Fruit fly (Drosophila melanogaster): ENCODE measurements around the gene CG7149.
"Not testable (repeated sequence)": the region's sequence is repeated elsewhere in the genome, so short reads cannot be mapped to it uniquely, and the experiment has no call there.

Gene CG7149

DNA sequence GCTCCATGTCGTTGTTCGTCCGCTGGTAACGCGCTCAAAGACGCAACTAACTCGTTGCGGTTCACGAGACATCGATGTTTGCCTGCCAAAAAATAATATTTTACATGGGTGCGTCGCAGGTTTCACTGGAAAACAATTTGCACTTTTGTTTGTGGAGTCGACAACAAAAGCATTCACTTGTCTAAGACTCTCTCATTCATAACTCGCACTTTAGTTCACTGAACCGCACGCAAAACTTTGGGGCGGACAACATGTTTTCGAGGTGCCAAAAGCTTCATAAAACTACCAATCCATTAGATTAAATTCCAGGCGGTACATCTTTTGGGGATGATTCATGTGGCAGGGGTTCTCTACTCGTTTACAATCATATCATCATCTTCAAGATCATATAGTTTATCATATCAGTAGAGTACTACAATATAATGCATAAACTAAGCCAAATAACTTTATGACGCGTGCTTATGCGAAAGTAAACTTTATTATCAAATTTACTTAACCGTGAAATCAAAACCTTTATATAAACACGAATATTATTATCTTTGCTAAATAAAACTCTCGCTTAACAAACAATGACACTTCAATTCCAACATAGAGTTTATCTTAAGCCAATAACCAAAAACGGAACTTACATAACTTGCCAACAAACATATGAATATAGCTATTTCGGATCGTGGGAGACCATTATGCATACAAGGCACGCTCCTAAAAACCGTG, 12.2 kb downstream of the CG7149 start, which contains the start of gene CG7179:
Gene CG7179, minus strand, starts transcription at position 51 of the 714 bp plus-strand sequence.
- TF ChIP-seq CG17801 (GFP tag; optimal IDR thresholded peaks at IDR 0.05; ENCODE audit: partially characterized antibody): no peak

- TF ChIP-seq CG17801 (GFP tag; optimal IDR thresholded peaks at IDR 0.05; ENCODE audit: partially characterized antibody): no peak
These were observed 15.1 kb downstream of the CG7149 start for dm6 chr2L:7775260-7775659.

DNA sequence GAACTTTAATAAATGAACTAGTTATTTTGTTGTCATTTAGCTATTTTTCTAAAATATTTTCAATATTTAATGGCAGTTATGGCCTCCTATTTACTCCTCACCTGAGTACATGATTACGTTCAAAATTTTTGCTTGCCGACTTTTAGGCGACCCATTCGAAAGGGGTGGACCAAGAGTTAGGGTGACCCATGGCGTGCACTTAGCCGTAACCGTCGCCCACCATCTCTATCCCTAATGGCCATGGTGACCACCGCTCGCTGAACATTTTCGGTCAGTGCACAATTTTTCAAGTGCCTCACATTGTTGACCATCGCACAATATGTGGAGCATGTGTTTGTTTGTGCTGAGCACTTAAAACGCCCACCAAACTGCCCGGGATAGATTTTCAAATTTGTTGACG, 18.5 kb downstream of the CG7149 start:
- TF ChIP-seq CG17801 (GFP tag; optimal IDR thresholded peaks at IDR 0.05; ENCODE audit: partially characterized antibody): no peak

DNA sequence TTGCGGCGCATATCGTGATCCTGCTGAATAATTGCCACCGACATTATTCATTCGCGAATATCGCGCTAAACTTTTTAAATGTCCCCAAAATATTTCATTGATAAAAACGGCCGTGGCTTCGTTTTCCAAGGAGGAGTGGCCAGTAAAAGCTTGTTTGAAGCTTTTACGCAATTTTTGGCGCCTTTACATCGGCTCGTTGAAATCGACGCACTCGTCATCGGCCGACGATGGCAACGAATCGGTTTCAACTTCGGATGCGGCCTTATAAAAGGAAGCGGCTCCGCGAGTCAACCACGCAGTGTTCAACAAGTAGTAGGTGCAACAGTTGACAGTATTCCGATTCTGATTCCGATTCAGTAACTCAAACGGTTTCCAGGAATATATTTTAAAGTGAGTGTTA, 23.0 kb downstream of the CG7149 start, which contains the start of gene CG7191:
Gene CG7191, plus strand, starts transcription at position 301 of the 400 bp plus-strand sequence.
- no peak for TF ChIP-seq CG17801 (GFP tag; optimal IDR thresholded peaks at IDR 0.05; ENCODE audit: partially characterized antibody)

dm6 chr2L:7756835-7757234, 33.5 kb downstream of the CG7149 start:
- TF ChIP-seq CG17801 (GFP tag; optimal IDR thresholded peaks at IDR 0.05; ENCODE audit: partially characterized antibody): no peak

DNA sequence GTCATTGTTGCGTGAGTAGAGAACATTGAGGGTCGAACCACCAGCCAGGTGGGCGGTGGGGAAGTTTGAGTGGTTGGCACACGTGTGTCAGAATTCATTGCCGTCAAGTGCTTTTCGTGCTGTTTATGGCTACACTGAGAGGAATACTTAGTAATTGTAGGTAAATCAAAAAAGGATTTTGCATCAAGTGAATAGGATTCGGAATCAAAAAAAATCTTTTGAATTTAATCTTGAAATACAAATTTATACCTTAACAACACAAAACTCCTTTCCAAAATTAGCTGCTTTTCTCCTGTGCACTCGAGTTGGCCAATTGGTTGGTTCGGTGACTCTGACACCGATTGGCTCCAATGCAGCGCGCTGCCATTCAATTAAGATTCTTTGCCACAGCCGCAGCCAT, 35.8 kb downstream of the CG7149 start:
- TF ChIP-seq CG17801 (GFP tag; optimal IDR thresholded peaks at IDR 0.05; ENCODE audit: partially characterized antibody): no peak

- TF ChIP-seq CG17801 (GFP tag; optimal IDR thresholded peaks at IDR 0.05; ENCODE audit: partially characterized antibody): no peak
These were observed 36.5 kb downstream of the CG7149 start, which contains the start of gene CG46025 for dm6 chr2L:7753874-7754273. Gene CG46025 (plus strand): TSS chr2L:7754174.

DNA sequence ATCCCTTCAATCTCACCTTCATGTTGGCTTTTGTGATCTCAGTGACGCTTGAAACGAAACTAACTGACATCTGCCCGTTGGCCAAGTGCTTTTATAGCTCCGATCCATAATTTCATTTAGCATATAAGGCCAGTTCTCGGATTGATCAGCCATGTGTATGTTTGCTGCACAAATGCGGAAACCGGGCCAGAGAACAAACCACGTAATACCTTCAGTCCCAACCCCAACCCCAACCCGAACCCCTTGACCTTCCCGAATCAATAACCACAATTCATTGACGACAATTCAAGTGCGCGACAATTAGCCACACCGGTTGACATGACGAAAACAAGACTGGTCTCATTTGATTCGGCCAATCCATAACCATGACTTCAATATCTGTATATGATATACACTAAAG, 37.3 kb downstream of the CG7149 start, which contains the start of gene CG7203:
Gene CG7203, minus strand, starts transcription at position 101 of the 400 bp plus-strand sequence.
- TF ChIP-seq CG17801 (GFP tag; optimal IDR thresholded peaks at IDR 0.05; ENCODE audit: partially characterized antibody): no peak

dm6 chr2L:7750631-7751161, 39.7 kb downstream of the CG7149 start:
- no peak for TF ChIP-seq CG17801 (GFP tag; optimal IDR thresholded peaks at IDR 0.05; ENCODE audit: partially characterized antibody)

- no peak for TF ChIP-seq CG17801 (GFP tag; optimal IDR thresholded peaks at IDR 0.05; ENCODE audit: partially characterized antibody)
These were observed 43.4 kb downstream of the CG7149 start, which contains the start of gene ATPsynGL for dm6 chr2L:7746975-7747374. Gene ATPsynGL (plus strand): TSS chr2L:7747275.

DNA sequence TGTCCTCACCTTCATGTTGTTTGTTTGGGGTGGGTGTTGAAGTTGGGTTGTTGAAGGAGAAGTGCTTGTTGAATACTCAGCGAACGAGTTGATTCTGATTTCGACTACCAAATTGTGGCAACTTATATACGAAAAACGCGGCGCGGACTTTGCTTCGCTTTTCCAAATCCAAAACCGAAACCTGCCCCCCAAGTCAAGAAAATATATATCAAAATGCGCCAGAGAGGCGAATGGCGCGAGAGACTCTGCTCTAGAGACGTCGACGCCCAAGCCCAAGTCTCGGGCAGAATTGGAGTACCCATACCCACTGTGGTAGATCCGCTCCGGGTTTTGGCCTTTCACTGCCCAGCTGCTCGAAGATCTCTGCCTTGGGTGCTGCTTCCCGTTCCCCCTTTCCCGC, 45.6 kb downstream of the CG7149 start, which contains the start of gene CG7214:
Gene CG7214, minus strand, starts transcription at position 101 of the 400 bp plus-strand sequence.
- TF ChIP-seq CG17801 (GFP tag; optimal IDR thresholded peaks at IDR 0.05; ENCODE audit: partially characterized antibody): no peak

DNA sequence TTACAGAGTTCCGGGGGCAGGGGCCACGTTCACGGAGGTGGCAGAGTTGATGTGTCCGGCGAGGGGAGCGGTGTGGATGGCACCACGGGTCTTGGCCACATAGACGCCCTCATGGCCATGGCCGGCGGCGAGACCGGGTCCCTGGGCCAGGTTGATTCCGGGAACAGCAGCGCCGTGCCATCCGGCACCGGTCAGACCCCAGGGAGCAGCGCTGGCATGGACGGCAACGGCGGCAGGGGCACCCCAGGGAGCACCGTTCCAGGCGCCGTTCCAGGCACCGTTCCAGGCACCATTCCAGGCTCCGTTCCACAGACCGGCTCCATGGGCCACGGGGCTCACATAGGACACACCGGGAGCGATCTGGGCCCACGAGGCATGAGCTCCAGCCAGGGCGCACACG, 46.1 kb downstream of the CG7149 start:
- TF ChIP-seq CG17801 (GFP tag; optimal IDR thresholded peaks at IDR 0.05; ENCODE audit: partially characterized antibody): no peak

dm6 chr2L:7741437-7741836, 48.9 kb downstream of the CG7149 start, which contains the start of gene Acp1:
Gene Acp1 (minus strand): TSS chr2L:7741537.
- no peak for TF ChIP-seq CG17801 (GFP tag; optimal IDR thresholded peaks at IDR 0.05; ENCODE audit: partially characterized antibody)

DNA sequence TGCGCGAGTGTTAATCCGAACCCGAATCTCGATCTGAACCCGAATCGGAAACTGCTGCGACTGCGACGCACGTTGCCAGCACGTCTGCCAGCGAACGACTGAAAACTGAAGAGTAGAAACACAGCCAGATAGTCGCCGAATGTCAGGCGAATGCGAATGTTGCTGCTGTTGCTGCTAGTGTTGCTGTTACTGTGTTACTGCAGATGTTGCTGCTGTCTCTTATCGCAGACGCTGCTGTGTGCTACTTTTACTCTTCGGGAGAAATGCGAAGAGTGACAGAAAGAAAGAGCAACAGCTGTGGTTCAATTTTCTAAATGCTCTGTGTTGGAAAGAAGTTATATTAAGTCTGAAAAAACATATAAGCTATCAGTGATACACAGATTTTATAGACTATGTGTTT, 51.6 kb downstream of the CG7149 start, which contains the start of gene CG31904:
Gene CG31904, minus strand, starts transcription at position 101 of the 400 bp plus-strand sequence.
- not testable (repeated sequence) for TF ChIP-seq CG17801 (GFP tag; optimal IDR thresholded peaks at IDR 0.05; ENCODE audit: partially characterized antibody)
